Worm (Caenorhabditis elegans) whole organism, late embryonic: ENCODE measurements around the gene col-91.

ENCODE experiments used
- C38D4.7 ChIP-seq: fragments of 200-800 bp; sonication (Bioruptor generic); optimal IDR thresholded peaks from 2 replicates; lab custom pipeline; 2018; ENCODE audit warnings: mild to moderate bottlenecking, missing genetic modification characterization, moderate library complexity, missing compliant biosample characterization
- F13H6.1 ChIP-seq: sonication (generic microtip); optimal IDR thresholded peaks from 2 replicates; lab custom pipeline; 2016; ENCODE audit warnings: missing genetic modification characterization, missing compliant biosample characterization
- K02D7.2 ChIP-seq: sonication (generic microtip); optimal IDR thresholded peaks from 2 replicates; lab custom pipeline; 2017; ENCODE audit warnings: mild to moderate bottlenecking, missing genetic modification characterization, missing compliant biosample characterization
- K09A11.1 ChIP-seq: sonication (generic microtip); optimal IDR thresholded peaks from 2 replicates; lab custom pipeline; 2017; ENCODE audit warnings: antibody characterized with exemption, mild to moderate bottlenecking, missing genetic modification characterization, missing compliant biosample characterization; ENCODE audit not compliant: insufficient read depth
- T23F11.4 ChIP-seq: fragments of 200-800 bp; sonication (Bioruptor generic); optimal IDR thresholded peaks from 2 replicates; lab custom pipeline; 2018; ENCODE audit warnings: mild to moderate bottlenecking, missing genetic modification characterization, missing compliant biosample characterization
- ahr-1 ChIP-seq: sonication (generic microtip); optimal IDR thresholded peaks from 2 replicates; lab custom pipeline; 2016; ENCODE audit warnings: missing genetic modification characterization, missing compliant biosample characterization
- ama-1 ChIP-seq: fragments of 150-350 bp; optimal IDR thresholded peaks from 2 replicates; lab custom pipeline; 2014
- ceh-14 ChIP-seq: sonication (generic microtip); optimal IDR thresholded peaks from 2 replicates; lab custom pipeline; 2016; ENCODE audit warnings: missing genotype, missing genetic modification characterization, missing compliant biosample characterization
- ceh-18 ChIP-seq: sonication (generic microtip); optimal IDR thresholded peaks from 2 replicates; lab custom pipeline; 2016; ENCODE audit warnings: missing genetic modification characterization, missing compliant biosample characterization
- ceh-19 ChIP-seq: fragments of 200-800 bp; sonication (Bioruptor generic); optimal IDR thresholded peaks from 2 replicates; lab custom pipeline; 2018; ENCODE audit warnings: mild to moderate bottlenecking, missing genetic modification characterization, missing compliant biosample characterization
- ceh-2 ChIP-seq: sonication (generic microtip); optimal IDR thresholded peaks from 2 replicates; lab custom pipeline; 2016; ENCODE audit warnings: missing genotype, missing genetic modification characterization, missing compliant biosample characterization
- ceh-22 ChIP-seq: sonication (generic microtip); optimal IDR thresholded peaks from 2 replicates; lab custom pipeline; 2017; ENCODE audit warnings: missing biosample characterization, missing genetic modification characterization
- ceh-24 ChIP-seq: sonication (generic microtip); optimal IDR thresholded peaks from 2 replicates; lab custom pipeline; 2016; ENCODE audit warnings: mild to moderate bottlenecking, missing genetic modification characterization, missing compliant biosample characterization
- ceh-30 ChIP-seq: fragments of 150-350 bp; optimal IDR thresholded peaks from 2 replicates; lab custom pipeline; 2014; ENCODE audit warnings: missing biosample characterization, missing genetic modification characterization
- ceh-31 ChIP-seq: sonication (generic microtip); optimal IDR thresholded peaks from 2 replicates; lab custom pipeline; 2016; ENCODE audit warnings: missing genetic modification characterization, missing compliant biosample characterization
- ceh-45 ChIP-seq: fragments of 200-800 bp; sonication (Bioruptor generic); IDR thresholded peaks from 2 replicates; pipeline ENCODE4 v1.3.6; 2022; ENCODE audit warnings: missing genetic modification reagents, missing genetic modification characterization, missing compliant biosample characterization
- ceh-48 ChIP-seq: sonication (generic microtip); optimal IDR thresholded peaks from 2 replicates; lab custom pipeline; 2016; ENCODE audit warnings: missing genetic modification characterization, inconsistent platforms, missing compliant biosample characterization
- ceh-6 ChIP-seq: fragments of 200-800 bp; sonication (Bioruptor generic); optimal IDR thresholded peaks from 2 replicates; lab custom pipeline; 2018; ENCODE audit warnings: mild to moderate bottlenecking, missing genetic modification characterization, missing compliant biosample characterization
- ceh-9 ChIP-seq: sonication (generic microtip); optimal IDR thresholded peaks from 2 replicates; lab custom pipeline; 2016; ENCODE audit warnings: mild to moderate bottlenecking, missing genetic modification characterization, inconsistent platforms, missing compliant biosample characterization
- che-1 ChIP-seq: sonication (generic microtip); optimal IDR thresholded peaks from 2 replicates; lab custom pipeline; 2016; ENCODE audit warnings: mild to moderate bottlenecking, missing genetic modification characterization, missing compliant biosample characterization
- dmd-4 ChIP-seq: sonication (generic microtip); optimal IDR thresholded peaks from 2 replicates; lab custom pipeline; 2016; ENCODE audit warnings: borderline replicate concordance, missing genetic modification characterization, missing compliant biosample characterization
- elt-2 ChIP-seq: sonication (generic microtip); optimal IDR thresholded peaks from 2 replicates; lab custom pipeline; 2016; ENCODE audit warnings: missing genetic modification reagents, missing genetic modification characterization, missing compliant biosample characterization
- ets-4 ChIP-seq: sonication (generic microtip); optimal IDR thresholded peaks from 2 replicates; lab custom pipeline; 2016; ENCODE audit warnings: missing genetic modification characterization, missing compliant biosample characterization
- eyg-1 ChIP-seq: sonication (generic microtip); optimal IDR thresholded peaks from 2 replicates; lab custom pipeline; 2016; ENCODE audit warnings: missing genotype, missing genetic modification characterization, missing compliant biosample characterization
- fax-1 ChIP-seq: sonication (generic microtip); optimal IDR thresholded peaks from 2 replicates; lab custom pipeline; 2016; ENCODE audit warnings: missing genotype, missing genetic modification characterization, missing compliant biosample characterization
- fkh-10 ChIP-seq: fragments of 150-350 bp; optimal IDR thresholded peaks from 2 replicates; lab custom pipeline; 2014; ENCODE audit warnings: missing biosample characterization, missing genetic modification reagents, missing genetic modification characterization
- gmeb-2 ChIP-seq: sonication (generic microtip); optimal IDR thresholded peaks from 2 replicates; lab custom pipeline; 2016; ENCODE audit warnings: missing genetic modification characterization, inconsistent platforms, missing compliant biosample characterization
- hlh-15 ChIP-seq: sonication (generic microtip); optimal IDR thresholded peaks from 2 replicates; lab custom pipeline; 2016; ENCODE audit warnings: missing genetic modification characterization, missing compliant biosample characterization
- hlh-30 ChIP-seq: sonication (generic microtip); optimal IDR thresholded peaks from 2 replicates; lab custom pipeline; 2017; ENCODE audit warnings: antibody characterized with exemption, missing genetic modification characterization, missing compliant biosample characterization; ENCODE audit not compliant: insufficient read depth
- hlh-6 ChIP-seq: sonication (generic microtip); optimal IDR thresholded peaks from 2 replicates; lab custom pipeline; 2016; ENCODE audit warnings: missing genotype, missing genetic modification characterization, missing compliant biosample characterization
- hlh-8 ChIP-seq: sonication (generic microtip); optimal IDR thresholded peaks from 2 replicates; lab custom pipeline; 2016; ENCODE audit warnings: missing genotype, missing genetic modification characterization, missing compliant biosample characterization
- lim-6 ChIP-seq: sonication (generic microtip); optimal IDR thresholded peaks from 2 replicates; lab custom pipeline; 2016; ENCODE audit warnings: missing genetic modification characterization, missing compliant biosample characterization
- lin-11 ChIP-seq: fragments of 200-800 bp; sonication (Bioruptor generic); optimal IDR thresholded peaks from 2 replicates; lab custom pipeline; 2018; ENCODE audit warnings: mild to moderate bottlenecking, missing genetic modification characterization, missing compliant biosample characterization
- mec-3 ChIP-seq: sonication (generic microtip); optimal IDR thresholded peaks from 2 replicates; lab custom pipeline; 2016; ENCODE audit warnings: borderline replicate concordance, missing genetic modification characterization, missing compliant biosample characterization
- nfya-1 ChIP-seq: sonication (generic microtip); optimal IDR thresholded peaks from 2 replicates; lab custom pipeline; 2017; ENCODE audit warnings: missing genetic modification characterization, mild to moderate bottlenecking, missing compliant biosample characterization, antibody characterized with exemption, moderate library complexity
- nhr-232 ChIP-seq: sonication (generic microtip); optimal IDR thresholded peaks from 2 replicates; lab custom pipeline; 2016; ENCODE audit warnings: missing genetic modification characterization, missing compliant biosample characterization
- npax-4 ChIP-seq: sonication (generic microtip); optimal IDR thresholded peaks from 2 replicates; lab custom pipeline; 2016; ENCODE audit warnings: missing genetic modification characterization, missing compliant biosample characterization
- odd-2 ChIP-seq: sonication (generic microtip); optimal IDR thresholded peaks from 2 replicates; lab custom pipeline; 2017; ENCODE audit warnings: antibody characterized with exemption, mild to moderate bottlenecking, missing genetic modification characterization, missing compliant biosample characterization
- pag-3 ChIP-seq: sonication (generic microtip); optimal IDR thresholded peaks from 2 replicates; lab custom pipeline; 2016; ENCODE audit warnings: missing compliant biosample characterization, missing genetic modification characterization, borderline replicate concordance
- pat-9 ChIP-seq: fragments of 200-800 bp; sonication (Bioruptor generic); optimal IDR thresholded peaks from 2 replicates; lab custom pipeline; 2018; ENCODE audit warnings: mild to moderate bottlenecking, missing genetic modification characterization, moderate library complexity, missing compliant biosample characterization
- pax-1 ChIP-seq: fragments of 150-350 bp; optimal IDR thresholded peaks from 2 replicates; lab custom pipeline; 2014; ENCODE audit warnings: missing biosample characterization, missing genetic modification characterization
- pha-4 ChIP-seq: fragments of 150-350 bp; optimal IDR thresholded peaks from 2 replicates; lab custom pipeline; 2018; ENCODE audit warnings: missing biosample characterization, missing genetic modification reagents, missing genetic modification characterization
- pqm-1 ChIP-seq: sonication (generic microtip); optimal IDR thresholded peaks from 2 replicates; lab custom pipeline; 2016; ENCODE audit warnings: missing genetic modification characterization, missing compliant biosample characterization
- pros-1 ChIP-seq: fragments of 150-350 bp; optimal IDR thresholded peaks from 2 replicates; lab custom pipeline; 2014; ENCODE audit warnings: missing biosample characterization, missing genetic modification reagents, missing genetic modification characterization
- ref-2 ChIP-seq: sonication (generic microtip); optimal IDR thresholded peaks from 2 replicates; lab custom pipeline; 2016; ENCODE audit warnings: missing genetic modification characterization, missing compliant biosample characterization
- sox-2 ChIP-seq: fragments of 200-800 bp; sonication (Bioruptor generic); IDR thresholded peaks from 2 replicates; pipeline ENCODE4 v1.3.6; 2022; ENCODE audit warnings: missing genetic modification reagents, missing genetic modification characterization, missing compliant biosample characterization
- syd-9 ChIP-seq: sonication (generic microtip); optimal IDR thresholded peaks from 2 replicates; lab custom pipeline; 2016; ENCODE audit warnings: mild to moderate bottlenecking, missing genetic modification characterization, moderate library complexity, missing compliant biosample characterization
- tbx-7 ChIP-seq: sonication (generic microtip); optimal IDR thresholded peaks from 2 replicates; lab custom pipeline; 2016; ENCODE audit warnings: missing genotype, missing genetic modification characterization, missing compliant biosample characterization
- ttx-3 ChIP-seq: sonication (generic microtip); optimal IDR thresholded peaks from 2 replicates; lab custom pipeline; 2016; ENCODE audit warnings: missing genetic modification reagents, missing genetic modification characterization, missing compliant biosample characterization
- unc-42 ChIP-seq: sonication (generic microtip); optimal IDR thresholded peaks from 2 replicates; lab custom pipeline; 2016; ENCODE audit warnings: missing genotype, missing genetic modification characterization, missing compliant biosample characterization
- unc-55 ChIP-seq: sonication (generic microtip); optimal IDR thresholded peaks from 2 replicates; lab custom pipeline; 2017; ENCODE audit warnings: missing biosample characterization, missing genetic modification reagents, missing genetic modification characterization
- unc-86 ChIP-seq: sonication (generic microtip); optimal IDR thresholded peaks from 2 replicates; lab custom pipeline; 2016; ENCODE audit warnings: missing genetic modification characterization, missing compliant biosample characterization
- zip-5 ChIP-seq: sonication (generic microtip); optimal IDR thresholded peaks from 2 replicates; lab custom pipeline; 2016; ENCODE audit warnings: missing genetic modification characterization, missing compliant biosample characterization

The col-91 gene

ce11 chrIII:8307356-8307755, 43.9 kb upstream of the col-91 start, which contains the start of the genes F10E9.7 and F10E9.5:
F10E9.7 (minus strand) TSS chrIII:8307441.
F10E9.5 (plus strand) TSS chrIII:8307592.
- no peak for TF ChIP-seq sox-2 (GFP tag; lab: Robert Waterston, UW)
- TF ChIP-seq ceh-9 (tag; lab: Kevin White, UChicago), result no peak
- TF ChIP-seq fax-1 (tag; lab: Kevin White, UChicago), result peak; percentile 45
- peak; percentile 90 for TF ChIP-seq hlh-8 (tag; lab: Kevin White, UChicago)
- TF ChIP-seq unc-55 (GFP tag; lab: Kevin White, UChicago), result no peak
- peak; percentile 17 for TF ChIP-seq unc-86 (tag; lab: Kevin White, UChicago)
- no peak for TF ChIP-seq lim-6 (tag; lab: Kevin White, UChicago)
- TF ChIP-seq ceh-19 (GFP tag; lab: Kevin White, UChicago), result no peak
- TF ChIP-seq odd-2, result no peak
- TF ChIP-seq hlh-30 (tag; lab: Kevin White, UChicago), result no peak
- peak; percentile 24 for TF ChIP-seq unc-42 (tag; lab: Kevin White, UChicago)
- TF ChIP-seq fkh-10 (GFP tag; lab: Kevin White, UChicago), result no peak
- no peak for TF ChIP-seq ama-1 (lab: Kevin White, UChicago)
- TF ChIP-seq ttx-3 (tag; lab: Kevin White, UChicago), result peak; percentile 52
- no peak for TF ChIP-seq che-1 (tag; lab: Kevin White, UChicago)
- no peak for TF ChIP-seq T23F11.4
- TF ChIP-seq pax-1 (tag; lab: Kevin White, UChicago), result no peak
- peak; percentile 75 for TF ChIP-seq elt-2
- peak; percentile 81 for TF ChIP-seq tbx-7 (tag; lab: Kevin White, UChicago)
- no peak for TF ChIP-seq ceh-48 (tag; lab: Kevin White, UChicago)
- TF ChIP-seq ceh-6 (GFP tag; lab: Kevin White, UChicago), result no peak
- peak; percentile 84 for TF ChIP-seq zip-5
- no peak for TF ChIP-seq lin-11 (tag; lab: Kevin White, UChicago)
- TF ChIP-seq ref-2 (tag; lab: Kevin White, UChicago), result peak; percentile 80
- TF ChIP-seq gmeb-2 (tag; lab: Kevin White, UChicago), result no peak
- TF ChIP-seq ceh-14 (tag; lab: Kevin White, UChicago), result peak; percentile 28
- TF ChIP-seq ceh-45, result no peak
- TF ChIP-seq K09A11.1 (tag; lab: Kevin White, UChicago), result no peak
- TF ChIP-seq ahr-1 (tag; lab: Kevin White, UChicago), result peak; percentile 45
- TF ChIP-seq C38D4.7 (GFP tag; lab: Kevin White, UChicago), result no peak
- TF ChIP-seq ceh-31 (tag; lab: Kevin White, UChicago), result peak; percentile 94
- TF ChIP-seq ceh-18 (tag; lab: Kevin White, UChicago), result peak; percentile 2
- peak; percentile 24 for TF ChIP-seq nfya-1 (tag; lab: Kevin White, UChicago)
- no peak for TF ChIP-seq hlh-15 (tag; lab: Kevin White, UChicago)
- no peak for TF ChIP-seq ceh-30 (tag; lab: Kevin White, UChicago)
- TF ChIP-seq nhr-232, result no peak
- no peak for TF ChIP-seq pag-3
- no peak for TF ChIP-seq ceh-22 (tag; lab: Kevin White, UChicago)
- peak; percentile 93 for TF ChIP-seq ceh-2 (tag; lab: Kevin White, UChicago)
- TF ChIP-seq hlh-6 (tag; lab: Kevin White, UChicago), result no peak
- no peak for TF ChIP-seq mec-3 (tag; lab: Kevin White, UChicago)
- no peak for TF ChIP-seq K02D7.2 (tag; lab: Kevin White, UChicago)
- peak; percentile 21 for TF ChIP-seq F13H6.1
- no peak for TF ChIP-seq syd-9
- TF ChIP-seq pha-4, result no peak
- no peak for TF ChIP-seq pqm-1 (tag; lab: Kevin White, UChicago)
- no peak for TF ChIP-seq npax-4 (tag; lab: Kevin White, UChicago)
- TF ChIP-seq pros-1 (tag; lab: Kevin White, UChicago), result no peak
- no peak for TF ChIP-seq eyg-1
- no peak for TF ChIP-seq ceh-24 (tag; lab: Kevin White, UChicago)
- no peak for TF ChIP-seq pat-9 (tag; lab: Kevin White, UChicago)
- TF ChIP-seq ets-4, result peak; percentile 87
- TF ChIP-seq dmd-4 (tag; lab: Kevin White, UChicago), result no peak
